Worm (Caenorhabditis elegans) whole organism, young adult: ENCODE results near the gene cyp-33D1.

Source experiments
- F10E7.11 ChIP-seq: sonication (generic microtip); optimal IDR thresholded peaks from 2 replicates; lab custom pipeline; 2017; ENCODE audit warnings: mild to moderate bottlenecking, missing genetic modification characterization, moderate library complexity, missing compliant biosample characterization
- Y67H2A.10 ChIP-seq: fragments of 200-800 bp; sonication (Bioruptor generic); conservative IDR thresholded peaks from 2 replicates; pipeline ENCODE4 v1.3.6; 2022; ENCODE audit warnings: missing genetic modification reagents, missing genetic modification characterization, missing compliant biosample characterization
- ccch-3 ChIP-seq: fragments of 200-800 bp; sonication (Bioruptor generic); optimal IDR thresholded peaks from 2 replicates; lab custom pipeline; 2018; ENCODE audit warnings: mild to moderate bottlenecking, missing genetic modification characterization, missing compliant biosample characterization
- cebp-1 ChIP-seq, 2 experiments: fragments of 200-800 bp in 1 of 2; sonication (Bioruptor generic) in 1 of 2; sonication (generic microtip) in 1 of 2; IDR thresholded peaks in 1 of 2; optimal IDR thresholded peaks in 1 of 2; 2 replicates each; pipeline versions ENCODE4 v1.3.6 to Lab custom; 2017 to 2022; ENCODE audit warnings: missing compliant biosample characterization in 2 of 2, missing genetic modification characterization in 2 of 2, mild to moderate bottlenecking in 1 of 2, missing genetic modification reagents in 1 of 2, moderate library complexity in 1 of 2
- him-1 ChIP-seq: sonication (generic microtip); optimal IDR thresholded peaks from 2 replicates; lab custom pipeline; 2016; ENCODE audit warnings: missing genotype, missing genetic modification reagents, missing genetic modification characterization, missing compliant biosample characterization
- mel-28 ChIP-seq: sonication (generic microtip); optimal IDR thresholded peaks from 2 replicates; lab custom pipeline; 2016; ENCODE audit warnings: borderline replicate concordance, mild to moderate bottlenecking, missing genetic modification characterization, missing compliant biosample characterization
- mxl-1 ChIP-seq: sonication (generic microtip); optimal IDR thresholded peaks from 2 replicates; lab custom pipeline; 2016; ENCODE audit warnings: missing genetic modification characterization, missing compliant biosample characterization
- nhr-80 ChIP-seq: sonication (generic microtip); optimal IDR thresholded peaks from 2 replicates; lab custom pipeline; 2016; ENCODE audit warnings: missing genetic modification characterization, missing compliant biosample characterization
- pha-4 ChIP-seq: fragments of 150-350 bp; sonication (generic microtip); optimal IDR thresholded peaks from 2 replicates; lab custom pipeline; 2014; ENCODE audit warnings: missing biosample characterization, missing genetic modification reagents, missing genetic modification characterization
- rcor-1 ChIP-seq: fragments of 200-800 bp; sonication (Bioruptor generic); IDR thresholded peaks from 2 replicates; pipeline ENCODE4 v1.3.6; 2022; ENCODE audit warnings: missing genetic modification reagents, missing genetic modification characterization, missing compliant biosample characterization
- somi-1 ChIP-seq: fragments of 200-800 bp; sonication (Bioruptor generic); optimal IDR thresholded peaks from 2 replicates; lab custom pipeline; 2018; ENCODE audit warnings: mild to moderate bottlenecking, missing genetic modification characterization, missing compliant biosample characterization

DNA sequence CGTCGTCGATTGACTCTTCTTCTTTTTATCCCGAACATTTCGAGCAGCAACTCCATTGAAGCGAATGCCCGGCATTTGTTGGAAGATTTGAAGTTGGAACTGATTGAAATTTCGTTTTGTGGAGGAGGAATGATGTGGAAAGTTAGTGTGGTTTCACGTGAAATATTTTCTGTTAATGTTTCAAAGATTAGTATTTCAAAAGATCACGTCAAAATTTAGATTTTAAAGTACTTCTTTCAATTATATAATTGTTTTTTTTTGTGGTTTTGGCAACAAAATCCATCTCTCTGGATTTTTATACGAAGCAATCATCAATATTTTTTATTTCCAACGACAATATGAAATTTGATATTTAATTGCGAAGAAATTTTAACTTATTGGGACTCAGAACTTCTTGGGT lies 38.6 kb downstream of the cyp-33D1 start, which contains the start of gene F44G3.7:
- TF ChIP-seq mel-28 (no peak), mxl-1 (tag; lab: Kevin White, UChicago) (no peak), Y67H2A.10 (GFP tag; lab: Robert Waterston, UW) (no peak), ccch-3 (GFP tag; lab: Kevin White, UChicago) (no peak), cebp-1 (GFP tag; IDR thresholded peaks at IDR 0.05; lab: Robert Waterston, UW) (no peak), cebp-1 (tag; optimal IDR thresholded peaks at IDR 0.05; lab: Kevin White, UChicago) (no peak), rcor-1 (GFP tag; lab: Robert Waterston, UW) (no peak), F10E7.11 (tag; lab: Kevin White, UChicago) (no peak), him-1 (tag; lab: Kevin White, UChicago) (no peak), pha-4 (no peak), somi-1 (GFP tag; lab: Kevin White, UChicago) (no peak), nhr-80 (tag; lab: Kevin White, UChicago) (no peak)
